Worm (Caenorhabditis elegans) whole organism, L3 larva: ENCODE data around the gene sod-1.
"Not testable (repeated sequence)": the region's sequence is repeated elsewhere in the genome, so short reads cannot be mapped to it uniquely, and the experiment has no call there.

Experiments used
- R02D3.7 ChIP-seq: fragments of 150-350 bp; optimal IDR thresholded peaks from 2 replicates; lab custom pipeline; 2014; ENCODE audit warnings: missing biosample characterization, missing genetic modification characterization
- ZK546.5 ChIP-seq: sonication (generic microtip); optimal IDR thresholded peaks from 2 replicates; lab custom pipeline; 2017; ENCODE audit warnings: missing biosample characterization, missing genetic modification characterization
- ama-1 ChIP-seq: fragments of 150-350 bp; optimal IDR thresholded peaks from 2 replicates; lab custom pipeline; 2018
- ceh-16 ChIP-seq: sonication (generic microtip); optimal IDR thresholded peaks from 2 replicates; lab custom pipeline; 2017; ENCODE audit warnings: missing biosample characterization, missing genetic modification characterization
- ceh-82 ChIP-seq: fragments of 150-350 bp; optimal IDR thresholded peaks from 2 replicates; lab custom pipeline; 2014; ENCODE audit warnings: missing biosample characterization, missing genetic modification characterization
- elt-1 ChIP-seq: fragments of 150-350 bp; optimal IDR thresholded peaks from 2 replicates; lab custom pipeline; 2014; ENCODE audit warnings: missing biosample characterization, missing genetic modification characterization
- elt-2 ChIP-seq: sonication (generic microtip); optimal IDR thresholded peaks from 2 replicates; lab custom pipeline; 2016; ENCODE audit warnings: missing genetic modification reagents, mild to moderate bottlenecking, missing genetic modification characterization, missing compliant biosample characterization
- eor-1 ChIP-seq, 2 experiments: fragments of 150-350 bp; optimal IDR thresholded peaks; 2 replicates each; lab custom pipeline; 2014 to 2018; ENCODE audit warnings: missing biosample characterization in 2 of 2, missing genetic modification characterization in 2 of 2
- fkh-10 ChIP-seq: sonication (generic microtip); optimal IDR thresholded peaks from 2 replicates; lab custom pipeline; 2017; ENCODE audit warnings: missing biosample characterization, missing genetic modification reagents, missing genetic modification characterization
- fkh-2 ChIP-seq: fragments of 150-350 bp; optimal IDR thresholded peaks from 2 replicates; lab custom pipeline; 2014; ENCODE audit warnings: missing biosample characterization, missing genetic modification reagents, missing genetic modification characterization
- fos-1 ChIP-seq: fragments of 150-350 bp; optimal IDR thresholded peaks from 2 replicates; lab custom pipeline; 2014; ENCODE audit warnings: missing biosample characterization, missing genetic modification characterization
- hmg-11 ChIP-seq: sonication (generic microtip); optimal IDR thresholded peaks from 2 replicates; lab custom pipeline; 2016; ENCODE audit warnings: missing genetic modification characterization, missing compliant biosample characterization
- lin-15B ChIP-seq: fragments of 150-350 bp; optimal IDR thresholded peaks from 2 replicates; lab custom pipeline; 2014; ENCODE audit warnings: missing biosample characterization, missing genetic modification characterization
- lin-39 ChIP-seq: fragments of 150-350 bp; optimal IDR thresholded peaks from 2 replicates; lab custom pipeline; 2018; ENCODE audit warnings: missing biosample characterization, missing genetic modification reagents, missing genetic modification characterization
- lsy-12 ChIP-seq: sonication (generic microtip); optimal IDR thresholded peaks from 2 replicates; lab custom pipeline; 2016; ENCODE audit warnings: mild to moderate bottlenecking, missing genetic modification characterization, missing compliant biosample characterization
- mml-1 ChIP-seq: fragments of 150-350 bp; sonication (generic microtip); optimal IDR thresholded peaks from 3 replicates; lab custom pipeline; 2014; ENCODE audit warnings: missing biosample characterization, missing genetic modification characterization
- nfya-1 ChIP-seq: sonication (generic microtip); optimal IDR thresholded peaks from 2 replicates; lab custom pipeline; 2017; ENCODE audit warnings: missing genetic modification characterization, mild to moderate bottlenecking, missing compliant biosample characterization, antibody characterized with exemption, moderate library complexity; ENCODE audit not compliant: insufficient read depth
- nhr-12 ChIP-seq: fragments of 150-350 bp; optimal IDR thresholded peaks from 2 replicates; lab custom pipeline; 2014; ENCODE audit warnings: missing biosample characterization, missing genetic modification characterization
- nhr-23 ChIP-seq: fragments of 150-350 bp; optimal IDR thresholded peaks from 2 replicates; lab custom pipeline; 2014; ENCODE audit warnings: missing biosample characterization, missing genetic modification reagents, missing genetic modification characterization
- nhr-237 ChIP-seq: fragments of 150-350 bp; optimal IDR thresholded peaks from 2 replicates; lab custom pipeline; 2014; ENCODE audit warnings: missing biosample characterization, missing genetic modification characterization
- nhr-28 ChIP-seq: fragments of 150-350 bp; optimal IDR thresholded peaks from 2 replicates; lab custom pipeline; 2014; ENCODE audit warnings: missing biosample characterization, missing genetic modification characterization
- nhr-43 ChIP-seq: sonication (generic microtip); optimal IDR thresholded peaks from 2 replicates; lab custom pipeline; 2016; ENCODE audit warnings: mild to moderate bottlenecking, missing genetic modification characterization, missing compliant biosample characterization; ENCODE audit not compliant: poor library complexity, severe bottlenecking
- nhr-67 ChIP-seq: fragments of 150-350 bp; optimal IDR thresholded peaks from 2 replicates; lab custom pipeline; 2014; ENCODE audit warnings: missing biosample characterization, missing genetic modification characterization
- nhr-76 ChIP-seq: fragments of 150-350 bp; sonication (generic microtip); optimal IDR thresholded peaks from 5 replicates; lab custom pipeline; 2014; ENCODE audit warnings: missing biosample characterization, missing genetic modification characterization
- nhr-77 ChIP-seq: fragments of 150-350 bp; optimal IDR thresholded peaks from 2 replicates; lab custom pipeline; 2014; ENCODE audit warnings: missing biosample characterization, missing genetic modification characterization
- pha-4 ChIP-seq: fragments of 150-350 bp; optimal IDR thresholded peaks from 2 replicates; lab custom pipeline; 2014; ENCODE audit warnings: missing biosample characterization, missing genetic modification reagents, missing genetic modification characterization
- pqm-1 ChIP-seq: fragments of 150-350 bp; optimal IDR thresholded peaks from 2 replicates; lab custom pipeline; 2017; ENCODE audit warnings: missing biosample characterization, missing genetic modification characterization, inconsistent platforms
- skn-1 ChIP-seq: fragments of 150-350 bp; optimal IDR thresholded peaks from 2 replicates; lab custom pipeline; 2014; ENCODE audit warnings: missing biosample characterization, missing genetic modification characterization
- snpc-4 ChIP-seq: fragments of 150-350 bp; optimal IDR thresholded peaks from 2 replicates; lab custom pipeline; 2014; ENCODE audit warnings: missing biosample characterization, missing genetic modification characterization
- tbx-2 ChIP-seq: sonication (generic microtip); optimal IDR thresholded peaks from 2 replicates; lab custom pipeline; 2016; ENCODE audit warnings: mild to moderate bottlenecking, missing genetic modification characterization, missing compliant biosample characterization
- unc-62 ChIP-seq: fragments of 150-350 bp; sonication (generic microtip); optimal IDR thresholded peaks from 4 replicates; lab custom pipeline; 2014; ENCODE audit warnings: missing biosample characterization, missing genetic modification reagents, missing genetic modification characterization
- ztf-11 ChIP-seq: fragments of 150-350 bp; optimal IDR thresholded peaks from 2 replicates; lab custom pipeline; 2014; ENCODE audit warnings: missing biosample characterization, missing genetic modification characterization

The sod-1 gene

ce11 chrII:6978908-6979307, 5.2 kb upstream of the sod-1 start:
- peak; percentile 73 for TF ChIP-seq nhr-23
- TF ChIP-seq nhr-28 (tag; lab: Kevin White, UChicago): no peak
- TF ChIP-seq, all 47 proteins: peak for 1

DNA sequence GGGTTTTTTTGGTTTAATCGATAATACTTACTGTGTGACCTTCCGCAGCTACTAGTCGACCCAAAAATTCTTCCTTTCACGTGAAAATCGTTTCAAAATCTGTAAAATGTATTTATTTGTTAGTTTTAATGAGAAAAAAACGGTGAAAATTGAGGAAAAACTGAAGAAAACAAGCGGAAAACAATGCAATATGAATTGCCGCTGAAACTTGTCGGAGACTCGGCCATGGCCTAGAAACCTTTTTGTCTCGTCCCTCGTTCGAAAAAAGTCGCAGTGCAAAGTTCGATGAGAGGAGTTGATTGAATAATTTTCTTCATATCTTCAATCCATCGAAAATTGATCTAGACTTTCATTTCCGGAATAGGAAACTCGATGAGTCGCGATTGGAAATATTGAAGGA, 4.0 kb upstream of the sod-1 start, which contains the start of gene C15F1.8:
C15F1.8 (minus strand) TSS at position 101 of the 400 bp plus-strand sequence.
- not testable (repeated sequence) for TF ChIP-seq ztf-11 (tag; lab: Kevin White, UChicago); nhr-12 (tag; lab: Kevin White, UChicago); nhr-77
- TF ChIP-seq, all 47 proteins: peak for 0; not testable (repeated sequence) for 47

DNA sequence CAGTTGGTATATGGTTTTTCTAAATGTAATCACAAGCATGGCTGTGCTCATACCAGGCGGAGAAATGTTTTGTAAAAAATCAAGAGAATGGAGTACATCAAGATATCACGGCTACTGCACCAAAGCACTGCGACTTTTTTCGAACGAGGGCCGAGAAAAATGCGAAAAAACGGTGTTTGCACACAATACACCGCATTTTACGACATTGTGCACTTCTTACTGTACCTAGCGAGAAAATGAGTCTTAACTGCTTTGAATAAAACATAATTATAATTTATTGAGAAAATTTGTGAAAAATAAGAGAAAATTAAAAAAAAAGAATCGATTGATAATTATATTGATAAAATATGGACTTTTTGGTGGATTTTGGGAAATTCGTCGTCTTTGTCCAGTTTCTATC, 2.0 kb upstream of the sod-1 start:
- TF ChIP-seq fkh-2 (no peak), lin-15B (tag; lab: Kevin White, UChicago) (no peak), nhr-28 (tag; lab: Kevin White, UChicago) (no peak), nhr-43 (tag; lab: Kevin White, UChicago) (no peak), fos-1 (no peak), ceh-16 (tag; lab: Kevin White, UChicago) (no peak), lin-39 (tag; lab: Kevin White, UChicago) (no peak), pqm-1 (tag; lab: Kevin White, UChicago) (no peak), nhr-23 (no peak), unc-62 (GFP tag; lab: Kevin White, UChicago) (no peak), elt-1 (tag; lab: Kevin White, UChicago) (no peak), R02D3.7 (tag; lab: Kevin White, UChicago) (no peak), snpc-4 (tag; lab: Kevin White, UChicago) (no peak), lsy-12 (tag; lab: Kevin White, UChicago) (no peak), elt-2 (no peak), nhr-77 (no peak)

ce11 chrII:6974011-6974410, 324 bp upstream of the sod-1 start:
- TF ChIP-seq ceh-82 (tag; lab: Kevin White, UChicago) (no peak), hmg-11 (tag; lab: Kevin White, UChicago) (peak; percentile 43), R02D3.7 (tag; lab: Kevin White, UChicago) (peak; percentile 35), lin-15B (tag; lab: Kevin White, UChicago) (peak; percentile 50), eor-1 (tag; optimal IDR thresholded peaks at IDR 0.05; lab: Kevin White, UChicago) (no peak), snpc-4 (tag; lab: Kevin White, UChicago) (peak; percentile 48), nfya-1 (peak; percentile 79), fkh-10 (GFP tag; lab: Kevin White, UChicago) (no peak), elt-2 (no peak), tbx-2 (tag; lab: Kevin White, UChicago) (no peak), skn-1 (tag; lab: Kevin White, UChicago) (peak; percentile 29), elt-1 (tag; lab: Kevin White, UChicago) (no peak), nhr-76 (tag; lab: Kevin White, UChicago) (no peak), nhr-23 (peak; percentile 1), pha-4 (tag; lab: Kevin White, UChicago) (peak; percentile 78), fos-1 (no peak), lsy-12 (tag; lab: Kevin White, UChicago) (no peak), ama-1 (lab: Kevin White, UChicago) (no peak), fkh-2 (no peak), nhr-77 (no peak), ZK546.5 (no peak)

DNA sequence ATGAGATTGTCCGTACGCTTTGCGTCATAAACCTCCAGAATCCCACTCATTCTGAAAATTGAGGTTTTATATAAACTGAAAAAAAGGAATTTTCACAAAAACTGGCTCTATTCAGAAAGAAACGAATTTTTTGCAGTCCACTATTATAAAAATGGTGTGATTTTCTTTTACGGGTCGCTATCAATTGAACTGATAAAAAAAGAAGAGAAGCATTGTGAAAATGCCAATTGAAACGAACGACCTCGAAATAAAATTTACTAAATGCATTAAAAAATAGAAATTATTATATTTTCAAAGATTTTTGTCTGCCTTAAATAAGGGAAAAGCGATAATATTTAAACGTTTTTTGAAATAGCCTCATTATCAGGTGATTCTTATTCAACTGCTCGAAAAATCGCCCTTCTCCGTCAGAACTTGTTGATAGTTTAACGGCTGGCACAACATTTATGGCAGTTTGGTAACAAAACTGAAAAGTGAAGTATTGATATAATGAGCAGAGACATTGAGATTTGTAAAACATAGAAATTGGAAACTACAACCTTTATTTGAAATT, 1.4 kb downstream of the sod-1 start, which contains the start of gene art-1:
art-1 (minus strand) TSS at position 51 of the 553 bp plus-strand sequence.
- peak; percentile 31 for TF ChIP-seq pha-4 (tag; lab: Kevin White, UChicago)
- no peak for TF ChIP-seq nfya-1
- no peak for TF ChIP-seq nhr-237
- TF ChIP-seq eor-1 (tag; optimal IDR thresholded peaks at IDR 0.05; lab: Kevin White, UChicago): no peak
- no peak for TF ChIP-seq nhr-76 (tag; lab: Kevin White, UChicago)
- no peak for TF ChIP-seq mml-1 (tag; lab: Kevin White, UChicago)
- no peak for TF ChIP-seq lin-15B (tag; lab: Kevin White, UChicago)
- no peak for TF ChIP-seq nhr-67
- no peak for TF ChIP-seq nhr-77
- TF ChIP-seq ama-1 (lab: Kevin White, UChicago): peak; percentile 2
- no peak for TF ChIP-seq nhr-23
- no peak for TF ChIP-seq pqm-1 (tag; lab: Kevin White, UChicago)
- TF ChIP-seq elt-2: peak; percentile 47
- TF ChIP-seq unc-62 (GFP tag; lab: Kevin White, UChicago): no peak
- no peak for TF ChIP-seq tbx-2 (tag; lab: Kevin White, UChicago)
- no peak for TF ChIP-seq ceh-16 (tag; lab: Kevin White, UChicago)
